Worm (Caenorhabditis elegans) whole organism, L4 larva: Measurements from ENCODE around the gene K10G4.5.

ENCODE experiments used
- F49E8.2 ChIP-seq: sonication (generic microtip); optimal IDR thresholded peaks from 2 replicates; lab custom pipeline; 2016; ENCODE audit warnings: missing compliant biosample characterization, mild to moderate bottlenecking, missing genetic modification characterization, borderline replicate concordance
- R02D3.7 ChIP-seq: fragments of 150-350 bp; sonication (generic microtip); optimal IDR thresholded peaks from 3 replicates; lab custom pipeline; 2014; ENCODE audit warnings: missing biosample characterization, missing genetic modification characterization
- T20F7.1 ChIP-seq: fragments of 200-800 bp; sonication (Bioruptor generic); optimal IDR thresholded peaks from 2 replicates; lab custom pipeline; 2018; ENCODE audit warnings: mild to moderate bottlenecking, missing genetic modification characterization, missing compliant biosample characterization
- Y75B8A.6 ChIP-seq: fragments of 200-800 bp; sonication (Bioruptor generic); IDR thresholded peaks from 2 replicates; pipeline ENCODE4 v1.3.6; 2022; ENCODE audit warnings: missing genetic modification reagents, missing genetic modification characterization, missing compliant biosample characterization
- ama-1 ChIP-seq: fragments of 150-350 bp; optimal IDR thresholded peaks from 2 replicates; lab custom pipeline; 2014; ENCODE audit warnings: inconsistent platforms, mixed read lengths
- arid-1 ChIP-seq: fragments of 200-800 bp; sonication (Bioruptor generic); conservative IDR thresholded peaks from 2 replicates; pipeline ENCODE4 v1.3.6; 2022; ENCODE audit warnings: missing genetic modification reagents, missing genetic modification characterization, missing compliant biosample characterization
- attf-4 ChIP-seq: sonication (generic microtip); optimal IDR thresholded peaks from 3 replicates; lab custom pipeline; 2017; ENCODE audit warnings: missing biosample characterization, missing genetic modification characterization
- ceh-82 ChIP-seq: sonication (generic microtip); optimal IDR thresholded peaks from 2 replicates; lab custom pipeline; 2017; ENCODE audit warnings: missing biosample characterization, missing genetic modification characterization
- ctbp-1 ChIP-seq: fragments of 200-800 bp; sonication (Bioruptor generic); IDR thresholded peaks from 2 replicates; pipeline ENCODE4 v1.3.6; 2022; ENCODE audit warnings: missing genetic modification reagents, missing genetic modification characterization, missing compliant biosample characterization
- daf-12 ChIP-seq: fragments of 150-350 bp; optimal IDR thresholded peaks from 2 replicates; lab custom pipeline; 2014; ENCODE audit warnings: missing biosample characterization, missing genetic modification reagents, missing genetic modification characterization
- daf-16 ChIP-seq, 3 experiments: sonication (generic microtip); optimal IDR thresholded peaks; 2 replicates each; lab custom pipeline; 2016 to 2017; ENCODE audit warnings: missing genetic modification characterization in 3 of 3, missing genetic modification reagents in 3 of 3, mild to moderate bottlenecking in 2 of 3, missing compliant biosample characterization in 2 of 3, missing biosample characterization in 1 of 3, moderate library complexity in 1 of 3
- dmd-6 ChIP-seq: fragments of 200-800 bp; sonication (Bioruptor generic); IDR thresholded peaks from 2 replicates; pipeline ENCODE4 v1.3.6; 2022; ENCODE audit warnings: missing genetic modification reagents, missing genetic modification characterization, missing compliant biosample characterization
- dmd-8 ChIP-seq: fragments of 200-800 bp; sonication (Bioruptor generic); IDR thresholded peaks from 2 replicates; pipeline ENCODE4 v1.3.6; 2022; ENCODE audit warnings: missing genetic modification characterization, missing compliant biosample characterization
- duxl-1 ChIP-seq: sonication (generic microtip); optimal IDR thresholded peaks from 2 replicates; lab custom pipeline; 2016; ENCODE audit warnings: mild to moderate bottlenecking, missing genetic modification characterization, moderate library complexity, missing compliant biosample characterization; ENCODE audit not compliant: poor library complexity
- dve-1 ChIP-seq: sonication (generic microtip); optimal IDR thresholded peaks from 2 replicates; lab custom pipeline; 2017; ENCODE audit warnings: antibody characterized with exemption, mild to moderate bottlenecking, missing genetic modification characterization, missing compliant biosample characterization; ENCODE audit not compliant: insufficient read depth
- fkh-10 ChIP-seq: fragments of 150-350 bp; optimal IDR thresholded peaks from 2 replicates; lab custom pipeline; 2014; ENCODE audit warnings: missing biosample characterization, missing genetic modification reagents, missing genetic modification characterization
- gei-8 ChIP-seq: fragments of 200-800 bp; sonication (Bioruptor generic); optimal IDR thresholded peaks from 2 replicates; lab custom pipeline; 2018; ENCODE audit warnings: mild to moderate bottlenecking, missing genetic modification characterization, missing compliant biosample characterization
- hlh-11 ChIP-seq: fragments of 200-800 bp; sonication (Bioruptor generic); optimal IDR thresholded peaks from 2 replicates; lab custom pipeline; 2018; ENCODE audit warnings: mild to moderate bottlenecking, missing genetic modification characterization, missing compliant biosample characterization
- hmg-1.1 ChIP-seq: fragments of 200-800 bp; sonication (Bioruptor generic); IDR thresholded peaks from 2 replicates; pipeline ENCODE4 v1.3.6; 2022; ENCODE audit warnings: missing genetic modification reagents, missing genetic modification characterization, missing compliant biosample characterization
- lin-15B ChIP-seq: fragments of 150-350 bp; sonication (generic microtip); optimal IDR thresholded peaks from 3 replicates; lab custom pipeline; 2014; ENCODE audit warnings: missing biosample characterization, missing genetic modification characterization
- lir-3 ChIP-seq: sonication (generic microtip); optimal IDR thresholded peaks from 2 replicates; lab custom pipeline; 2016; ENCODE audit warnings: mild to moderate bottlenecking, missing genetic modification characterization, missing compliant biosample characterization
- nhr-102 ChIP-seq: sonication (generic microtip); optimal IDR thresholded peaks from 2 replicates; lab custom pipeline; 2016; ENCODE audit warnings: mild to moderate bottlenecking, missing genetic modification characterization, moderate library complexity, missing compliant biosample characterization
- nhr-11 ChIP-seq: fragments of 150-350 bp; optimal IDR thresholded peaks from 2 replicates; lab custom pipeline; 2014; ENCODE audit warnings: missing biosample characterization, missing genetic modification characterization
- nhr-25 ChIP-seq: sonication (generic microtip); optimal IDR thresholded peaks from 2 replicates; lab custom pipeline; 2017; ENCODE audit warnings: missing genetic modification characterization, mild to moderate bottlenecking, missing compliant biosample characterization, antibody characterized with exemption, moderate library complexity, borderline replicate concordance; ENCODE audit not compliant: insufficient read depth
- nhr-28 ChIP-seq: fragments of 150-350 bp; optimal IDR thresholded peaks from 2 replicates; lab custom pipeline; 2014; ENCODE audit warnings: missing biosample characterization, missing genetic modification characterization
- nhr-42 ChIP-seq: fragments of 200-800 bp; sonication (Bioruptor generic); IDR thresholded peaks from 2 replicates; pipeline ENCODE4 v1.3.6; 2022; ENCODE audit warnings: missing genetic modification characterization, missing compliant biosample characterization
- nhr-6 ChIP-seq: fragments of 150-350 bp; optimal IDR thresholded peaks from 2 replicates; lab custom pipeline; 2014; ENCODE audit warnings: missing biosample characterization, missing genetic modification characterization
- nhr-76 ChIP-seq: fragments of 150-350 bp; optimal IDR thresholded peaks from 2 replicates; lab custom pipeline; 2014; ENCODE audit warnings: missing biosample characterization, missing genetic modification characterization
- nhr-77 ChIP-seq: fragments of 150-350 bp; optimal IDR thresholded peaks from 2 replicates; lab custom pipeline; 2014; ENCODE audit warnings: missing biosample characterization, missing genetic modification characterization
- php-3 ChIP-seq: fragments of 200-800 bp; sonication (Bioruptor generic); IDR thresholded peaks from 2 replicates; pipeline ENCODE4 v1.3.6; 2022; ENCODE audit warnings: missing genetic modification reagents, missing genetic modification characterization, missing compliant biosample characterization
- pqm-1 ChIP-seq: sonication (generic microtip); optimal IDR thresholded peaks from 2 replicates; lab custom pipeline; 2017; ENCODE audit warnings: missing biosample characterization, missing genetic modification characterization
- snpc-4 ChIP-seq: fragments of 150-350 bp; optimal IDR thresholded peaks from 2 replicates; lab custom pipeline; 2014; ENCODE audit warnings: missing biosample characterization, missing genetic modification characterization
- spr-1 ChIP-seq: sonication (generic microtip); optimal IDR thresholded peaks from 2 replicates; lab custom pipeline; 2016; ENCODE audit warnings: mild to moderate bottlenecking, missing genetic modification characterization, missing compliant biosample characterization
- tag-97 ChIP-seq: fragments of 200-800 bp; sonication (Bioruptor generic); IDR thresholded peaks from 2 replicates; pipeline ENCODE4 v1.3.6; 2022; ENCODE audit warnings: missing genetic modification characterization, missing compliant biosample characterization
- vab-7 ChIP-seq: fragments of 200-800 bp; sonication (Bioruptor generic); IDR thresholded peaks from 2 replicates; pipeline ENCODE4 v1.3.6; 2022; ENCODE audit warnings: missing genetic modification reagents, missing genetic modification characterization, missing compliant biosample characterization
- zag-1 ChIP-seq: fragments of 150-350 bp; optimal IDR thresholded peaks from 2 replicates; lab custom pipeline; 2014; ENCODE audit warnings: missing biosample characterization, missing genetic modification characterization
- zfp-2 ChIP-seq: sonication (generic microtip); optimal IDR thresholded peaks from 2 replicates; lab custom pipeline; 2016; ENCODE audit warnings: mild to moderate bottlenecking, missing genetic modification characterization, missing compliant biosample characterization

Gene K10G4.5

ce11 chrV:17301375-17301774, at the start of gene K10G4.5:
Gene K10G4.5, minus strand, starts transcription at chrV:17301475.
- TF ChIP-seq Y75B8A.6 (GFP tag; lab: Robert Waterston, UW) (no peak), ctbp-1 (no peak), hmg-1.1 (GFP tag; lab: Robert Waterston, UW) (no peak), ceh-82 (no peak), nhr-77 (no peak), lir-3 (tag; lab: Kevin White, UChicago) (no peak), ama-1 (lab: Kevin White, UChicago) (no peak), spr-1 (tag; lab: Kevin White, UChicago) (no peak)

DNA sequence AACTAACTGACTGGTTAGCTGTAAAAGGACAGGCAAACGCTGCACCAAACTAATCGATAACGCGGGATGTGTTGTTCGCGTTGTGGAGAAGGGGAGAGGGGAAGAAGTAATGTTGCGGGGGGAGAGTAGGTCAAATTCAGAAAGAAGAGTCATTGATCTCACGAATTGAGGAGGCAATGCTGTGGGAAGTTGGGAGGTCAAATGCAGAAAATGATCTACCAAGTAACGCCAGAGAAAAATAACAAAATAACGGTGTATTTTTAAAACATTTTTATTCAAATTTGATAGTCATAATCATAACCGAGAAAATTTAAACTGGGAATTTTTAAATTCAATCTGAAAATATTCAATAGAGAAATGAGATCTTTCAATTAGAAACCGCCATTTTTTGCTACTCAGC, 48.8 kb upstream of the K10G4.5 start, which contains the start of gene lsy-27:
lsy-27 (minus strand) TSS at position 101 of the 400 bp plus-strand sequence.
- TF ChIP-seq nhr-42 (GFP tag; lab: Robert Waterston, UW) = no peak
- no peak for TF ChIP-seq lin-15B (tag; lab: Kevin White, UChicago)
- no peak for TF ChIP-seq nhr-11 (tag; lab: Kevin White, UChicago)
- TF ChIP-seq gei-8 = no peak
- no peak for TF ChIP-seq nhr-25 (tag; lab: Kevin White, UChicago)
- no peak for TF ChIP-seq tag-97 (GFP tag; lab: Robert Waterston, UW)
- no peak for TF ChIP-seq nhr-6 (tag; lab: Kevin White, UChicago)
- TF ChIP-seq dmd-8 = no peak
- no peak for TF ChIP-seq php-3 (GFP tag; lab: Robert Waterston, UW)
- no peak for TF ChIP-seq R02D3.7 (tag; lab: Kevin White, UChicago)
- TF ChIP-seq dmd-6 (GFP tag; lab: Robert Waterston, UW) = no peak
- no peak for TF ChIP-seq snpc-4
- TF ChIP-seq T20F7.1 (GFP tag; lab: Kevin White, UChicago) = no peak
- TF ChIP-seq arid-1 (GFP tag; lab: Robert Waterston, UW) = no peak
- no peak for TF ChIP-seq F49E8.2 (tag; lab: Kevin White, UChicago)
- no peak for TF ChIP-seq dve-1
- TF ChIP-seq hmg-1.1 (GFP tag; lab: Robert Waterston, UW) = no peak

- TF ChIP-seq php-3 (GFP tag; lab: Robert Waterston, UW) (no peak), pqm-1 (tag; lab: Kevin White, UChicago) (peak; percentile 45), vab-7 (GFP tag; lab: Robert Waterston, UW) (no peak), zag-1 (tag; lab: Kevin White, UChicago) (no peak), nhr-76 (tag; lab: Kevin White, UChicago) (no peak), hlh-11 (tag; lab: Kevin White, UChicago) (no peak), nhr-102 (tag; lab: Kevin White, UChicago) (no peak), fkh-10 (GFP tag; lab: Kevin White, UChicago) (no peak), attf-4 (tag; lab: Kevin White, UChicago) (no peak), daf-16 (GFP tag; optimal IDR thresholded peaks at IDR 0.05; lab: Kevin White, UChicago) (no peak), daf-16 (tag; optimal IDR thresholded peaks at IDR 0.05; lab: Kevin White, UChicago) (peak; percentile 74), duxl-1 (tag; lab: Kevin White, UChicago) (no peak), nhr-6 (tag; lab: Kevin White, UChicago) (no peak)
Measured at ce11 chrV:17347602-17348001, 46.3 kb upstream of the K10G4.5 start, which contains the start of gene skr-5. Gene skr-5, plus strand, starts transcription at chrV:17347902.

DNA sequence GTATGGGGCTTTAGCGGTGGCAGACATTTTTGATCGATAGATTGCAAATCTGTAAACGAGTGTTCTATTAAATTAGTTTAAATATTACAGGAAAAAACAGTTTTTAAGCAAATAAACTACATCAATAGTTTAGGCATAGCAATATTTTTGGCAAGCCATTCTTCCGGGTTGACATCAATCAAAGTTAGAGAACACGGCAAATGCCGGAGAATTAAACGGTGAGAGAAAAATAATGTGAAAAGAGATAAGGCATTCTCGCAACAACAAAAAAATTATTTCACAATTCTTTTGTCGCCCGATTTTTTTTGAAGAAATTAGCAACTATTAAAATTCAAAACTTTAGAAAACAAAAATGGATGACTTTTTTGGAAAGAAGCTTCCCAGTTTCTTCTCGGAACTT, 43.6 kb upstream of the K10G4.5 start, which contains the start of the genes fbxa-188 and fbxa-189:
fbxa-188 (minus strand) TSS at position 51 of the 400 bp plus-strand sequence.
fbxa-189 (plus strand) TSS at position 339 of the 400 bp plus-strand sequence.
- TF ChIP-seq nhr-28 (peak; percentile 40), pqm-1 (tag; lab: Kevin White, UChicago) (peak; percentile 56), daf-16 (GFP tag; optimal IDR thresholded peaks at IDR 0.05; lab: Kevin White, UChicago) (no peak), daf-16 (tag; optimal IDR thresholded peaks at IDR 0.05; lab: Kevin White, UChicago) (peak; percentile 69), daf-12 (tag; lab: Kevin White, UChicago) (no peak), duxl-1 (tag; lab: Kevin White, UChicago) (peak; percentile 56), zfp-2 (tag; lab: Kevin White, UChicago) (no peak), dve-1 (peak; percentile 12), dmd-6 (GFP tag; lab: Robert Waterston, UW) (peak; percentile 10; the same call in 1 of the 2 replicates)
- TF ChIP-seq, all 104 proteins: peak for 6
